Worm (Caenorhabditis elegans) whole organism, mixed stage, embryonic: ENCODE measurements around the gene C28C12.12.

Experiments
- bed-3 ChIP-seq: fragments of 200-800 bp; sonication (Bioruptor generic); optimal IDR thresholded peaks from 3 replicates; lab custom pipeline; 2018; ENCODE audit warnings: mild to moderate bottlenecking, missing genetic modification characterization, moderate library complexity, missing compliant biosample characterization
- ces-1 ChIP-seq: fragments of 150-350 bp; optimal IDR thresholded peaks from 2 replicates; lab custom pipeline; 2014; ENCODE audit warnings: missing biosample characterization, missing genetic modification reagents, missing genetic modification characterization
- elt-3 ChIP-seq: fragments of 150-350 bp; optimal IDR thresholded peaks from 2 replicates; lab custom pipeline; 2014; ENCODE audit warnings: missing biosample characterization, missing genetic modification characterization
- mep-1 ChIP-seq: fragments of 150-350 bp; optimal IDR thresholded peaks from 2 replicates; lab custom pipeline; 2017; ENCODE audit warnings: missing biosample characterization, missing genetic modification reagents, missing genetic modification characterization, inconsistent platforms
- nhr-12 ChIP-seq: fragments of 150-350 bp; optimal IDR thresholded peaks from 2 replicates; lab custom pipeline; 2014; ENCODE audit warnings: missing biosample characterization, missing genetic modification characterization
- nhr-2 ChIP-seq: fragments of 150-350 bp; optimal IDR thresholded peaks from 2 replicates; lab custom pipeline; 2014; ENCODE audit warnings: missing biosample characterization, missing genetic modification characterization
- nhr-237 ChIP-seq: fragments of 150-350 bp; optimal IDR thresholded peaks from 2 replicates; lab custom pipeline; 2014; ENCODE audit warnings: missing biosample characterization, missing genetic modification characterization
- ztf-11 ChIP-seq: fragments of 150-350 bp; optimal IDR thresholded peaks from 2 replicates; lab custom pipeline; 2014; ENCODE audit warnings: missing biosample characterization, missing genetic modification characterization

ce11 chrIV:8529039-8529438 lies 32.9 kb upstream of the C28C12.12 start:
- TF ChIP-seq nhr-2 (tag; lab: Kevin White, UChicago) (no peak), ces-1 (GFP tag; lab: Kevin White, UChicago) (no peak), nhr-12 (no peak), mep-1 (tag; lab: Kevin White, UChicago) (no peak), bed-3 (GFP tag; lab: Kevin White, UChicago) (no peak), elt-3 (no peak), nhr-237 (tag; lab: Kevin White, UChicago) (no peak), ztf-11 (no peak)
